Fruit fly (Drosophila melanogaster) S2 (cell line): ENCODE results near the gene Eig71Ed.

Experiments
- CG8478 ChIP-seq: fragments of >200 bp; optimal IDR thresholded peaks from 2 replicates; lab custom pipeline; 2018
- CTCF ChIP-seq, 2 experiments: fragments of >200 bp; optimal IDR thresholded peaks; 2 replicates each; lab custom pipeline; 2018

- no peak for TF ChIP-seq CG8478 (lab: Kevin White, UChicago)
- TF ChIP-seq CTCF (optimal IDR thresholded peaks at IDR 0.05; lab: Kevin White, UChicago), result no peak
These were observed 22.8 kb downstream of the Eig71Ed start for dm6 chr3L:15675111-15675510.
